Worm (Caenorhabditis elegans) whole organism, early embryonic: ENCODE measurements around the gene C50F4.9.

Experiments
- ama-1 ChIP-seq: fragments of 150-350 bp; optimal IDR thresholded peaks from 2 replicates; lab custom pipeline; 2014
- hmbx-1 ChIP-seq: sonication (generic microtip); optimal IDR thresholded peaks from 2 replicates; lab custom pipeline; 2016; ENCODE audit warnings: mild to moderate bottlenecking, missing genetic modification characterization, missing compliant biosample characterization

- no peak for TF ChIP-seq ama-1 (lab: Kevin White, UChicago)
- no peak for TF ChIP-seq hmbx-1
Observed at ce11 chrV:9492460-9492859, 31.5 kb downstream of the C50F4.9 start.
